Worm (Caenorhabditis elegans): ENCODE measurements around the gene F54F2.9.

DNA sequence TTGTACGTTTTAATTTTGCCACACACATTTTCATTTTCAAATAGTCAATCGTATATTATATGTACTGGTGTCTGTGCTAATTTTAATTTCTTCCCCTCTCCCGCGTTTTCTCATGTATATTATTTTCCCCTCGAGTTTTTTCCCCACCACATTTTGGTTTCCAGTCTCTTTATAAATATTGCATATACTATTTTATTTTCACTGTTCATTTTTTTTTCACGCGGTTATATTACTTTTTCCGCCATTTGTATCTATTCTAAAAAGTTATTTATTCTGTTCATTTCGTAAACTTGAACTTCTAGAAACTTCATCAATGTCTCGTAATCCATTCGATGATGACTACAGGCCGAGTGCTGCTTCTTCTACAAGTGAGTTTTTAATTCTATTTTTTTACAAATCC, 51.1 kb downstream of the F54F2.9 start, which contains the start of gene snap-29:
- no peak for TF ChIP-seq scrt-1 (GFP tag; IDR thresholded peaks at IDR 0.05)
- no peak for TF ChIP-seq tra-4 (tag; optimal IDR thresholded peaks at IDR 0.05)
- no peak for TF ChIP-seq ceh-36 (tag; optimal IDR thresholded peaks at IDR 0.05)

All from whole organism, early embryonic.